Fruit fly (Drosophila melanogaster) whole organism, prepupa: ENCODE measurements around the gene ppl.

Experiments
- CG10631 ChIP-seq: fragments of 200-800 bp; sonication (Bioruptor generic); optimal IDR thresholded peaks from 2 replicates; lab custom pipeline; 2016; ENCODE audit warnings: missing biosample characterization, missing genetic modification characterization
- CG10669 ChIP-seq: fragments of 200-800 bp; sonication (Bioruptor generic); optimal IDR thresholded peaks from 3 replicates; lab custom pipeline; 2018; ENCODE audit warnings: missing biosample characterization, mild to moderate bottlenecking, missing genetic modification characterization, moderate library complexity
- CG11762 ChIP-seq: fragments of 200-800 bp; sonication (Bioruptor generic); optimal IDR thresholded peaks from 3 replicates; lab custom pipeline; 2016; ENCODE audit warnings: missing biosample characterization, missing genetic modification characterization; ENCODE audit not compliant: insufficient read depth
- CG11902 ChIP-seq: fragments of 200-800 bp; sonication (Bioruptor generic); optimal IDR thresholded peaks from 3 replicates; lab custom pipeline; 2016; ENCODE audit warnings: missing biosample characterization, missing genetic modification characterization
- CG15336 ChIP-seq: fragments of 200-800 bp; sonication (Bioruptor generic); IDR thresholded peaks from 2 replicates; pipeline ENCODE4 v1.3.6; 2022; ENCODE audit warnings: missing biosample characterization, missing genetic modification characterization
- CG3032 ChIP-seq: fragments of 200-800 bp; optimal IDR thresholded peaks from 2 replicates; lab custom pipeline; 2019; ENCODE audit warnings: missing biosample characterization, mild to moderate bottlenecking, missing genetic modification characterization, moderate library complexity
- CG31627 ChIP-seq: fragments of 200-800 bp; sonication (Bioruptor generic); optimal IDR thresholded peaks from 3 replicates; lab custom pipeline; 2016; ENCODE audit warnings: missing biosample characterization, missing genetic modification characterization
- CG32006 ChIP-seq: fragments of 200-800 bp; sonication (Bioruptor generic); optimal IDR thresholded peaks from 3 replicates; lab custom pipeline; 2017; ENCODE audit warnings: missing biosample characterization, mild to moderate bottlenecking, missing genetic modification characterization
- CG3919 ChIP-seq: fragments of 200-800 bp; sonication (Bioruptor generic); optimal IDR thresholded peaks from 3 replicates; lab custom pipeline; 2016; ENCODE audit warnings: missing biosample characterization, missing genetic modification characterization
- CG4318 ChIP-seq: fragments of 200-800 bp; sonication (Bioruptor generic); optimal IDR thresholded peaks from 3 replicates; lab custom pipeline; 2017; ENCODE audit warnings: missing biosample characterization, mild to moderate bottlenecking, missing genetic modification characterization
- CG6163 ChIP-seq: fragments of 200-800 bp; sonication (Bioruptor generic); IDR thresholded peaks from 3 replicates; pipeline ENCODE4 v1.3.6; 2022; ENCODE audit warnings: missing biosample characterization, missing genetic modification characterization
- CG6276 ChIP-seq: fragments of 200-800 bp; sonication (Bioruptor generic); optimal IDR thresholded peaks from 2 replicates; lab custom pipeline; 2017; ENCODE audit warnings: missing biosample characterization, mild to moderate bottlenecking, missing genetic modification characterization
- CG8119 ChIP-seq: fragments of 200-800 bp; sonication (Bioruptor generic); IDR thresholded peaks from 3 replicates; pipeline ENCODE4 v1.3.6; 2022; ENCODE audit warnings: missing biosample characterization, missing genetic modification characterization
- Eip75B ChIP-seq: fragments of 200-800 bp; sonication (Bioruptor generic); optimal IDR thresholded peaks from 3 replicates; lab custom pipeline; 2016; ENCODE audit warnings: missing biosample characterization, missing genetic modification characterization
- Eip78C ChIP-seq: fragments of 200-800 bp; sonication (Bioruptor generic); peaks from one replicate; lab custom pipeline; 2016; ENCODE audit warnings: missing biosample characterization, missing genetic modification characterization
- Eip93F ChIP-seq: fragments of 200-800 bp; sonication (Bioruptor generic); optimal IDR thresholded peaks from 2 replicates; lab custom pipeline; 2016; ENCODE audit warnings: missing biosample characterization, mild to moderate bottlenecking, missing genetic modification characterization
- Ets21C ChIP-seq: fragments of 200-800 bp; sonication (Bioruptor generic); optimal IDR thresholded peaks from 3 replicates; lab custom pipeline; 2016; ENCODE audit warnings: missing biosample characterization, missing genetic modification characterization
- Ets96B ChIP-seq: fragments of 200-800 bp; optimal IDR thresholded peaks from 2 replicates; lab custom pipeline; 2019; ENCODE audit warnings: missing biosample characterization, mild to moderate bottlenecking, missing genetic modification characterization, moderate library complexity
- Gug ChIP-seq: fragments of 200-800 bp; sonication (Bioruptor generic); IDR thresholded peaks from 2 replicates; pipeline ENCODE4 v1.3.6; 2022; ENCODE audit warnings: missing biosample characterization, missing genetic modification characterization
- Hr4 ChIP-seq: fragments of 200-800 bp; sonication (Bioruptor generic); optimal IDR thresholded peaks from 3 replicates; lab custom pipeline; 2016; ENCODE audit warnings: missing biosample characterization, missing genetic modification characterization
- Lpt ChIP-seq: fragments of 200-800 bp; sonication (Bioruptor generic); optimal IDR thresholded peaks from 3 replicates; lab custom pipeline; 2016; ENCODE audit warnings: missing biosample characterization, missing genetic modification characterization
- Sox14 ChIP-seq: fragments of 200-800 bp; sonication (Bioruptor generic); optimal IDR thresholded peaks from 3 replicates; lab custom pipeline; 2016; ENCODE audit warnings: missing biosample characterization, missing genetic modification characterization
- Sox15 ChIP-seq: fragments of 200-800 bp; sonication (Bioruptor generic); optimal IDR thresholded peaks from 3 replicates; lab custom pipeline; 2016; ENCODE audit warnings: missing biosample characterization, missing genetic modification characterization
- achi ChIP-seq: fragments of 200-800 bp; sonication (Bioruptor generic); optimal IDR thresholded peaks from 3 replicates; lab custom pipeline; 2016; ENCODE audit warnings: missing biosample characterization, missing genetic modification characterization
- acj6 ChIP-seq: fragments of 200-800 bp; sonication (Bioruptor generic); optimal IDR thresholded peaks from 3 replicates; lab custom pipeline; 2016; ENCODE audit warnings: missing biosample characterization, missing genetic modification characterization
- cyc ChIP-seq: fragments of 200-800 bp; sonication (Bioruptor generic); optimal IDR thresholded peaks from 3 replicates; lab custom pipeline; 2016; ENCODE audit warnings: missing biosample characterization, missing genetic modification characterization
- dac ChIP-seq: fragments of 200-800 bp; sonication (Bioruptor generic); optimal IDR thresholded peaks from 2 replicates; lab custom pipeline; 2017; ENCODE audit warnings: missing biosample characterization, mild to moderate bottlenecking, missing genetic modification characterization
- dsx ChIP-seq: fragments of 200-800 bp; optimal IDR thresholded peaks from 3 replicates; lab custom pipeline; 2019; ENCODE audit warnings: missing biosample characterization, mild to moderate bottlenecking, missing genetic modification characterization, moderate library complexity; ENCODE audit not compliant: poor library complexity, severe bottlenecking
- fd85E ChIP-seq: fragments of 200-800 bp; sonication (Bioruptor generic); optimal IDR thresholded peaks from 3 replicates; lab custom pipeline; 2016; ENCODE audit warnings: missing biosample characterization, missing genetic modification characterization
- fkh ChIP-seq: fragments of 200-800 bp; sonication (Bioruptor generic); optimal IDR thresholded peaks from 3 replicates; lab custom pipeline; 2017; ENCODE audit warnings: missing biosample characterization, mild to moderate bottlenecking, missing genetic modification characterization, moderate library complexity
- net ChIP-seq: fragments of 200-800 bp; sonication (Bioruptor generic); optimal IDR thresholded peaks from 3 replicates; lab custom pipeline; 2016; ENCODE audit warnings: missing biosample characterization, missing genetic modification characterization
- pdm3 ChIP-seq: fragments of 200-800 bp; sonication (Bioruptor generic); optimal IDR thresholded peaks from 3 replicates; lab custom pipeline; 2016; ENCODE audit warnings: missing biosample characterization, missing genetic modification characterization
- ss ChIP-seq, 2 experiments: fragments of 200-800 bp; sonication (Bioruptor generic); optimal IDR thresholded peaks; 2 replicates in 1 of 2; 3 replicates in 1 of 2; lab custom pipeline; 2017 to 2018; ENCODE audit warnings: mild to moderate bottlenecking in 2 of 2, missing biosample characterization in 2 of 2, missing genetic modification characterization in 2 of 2, moderate library complexity in 1 of 2
- svp ChIP-seq: fragments of 200-800 bp; sonication (Bioruptor generic); peaks from one replicate; lab custom pipeline; 2016; ENCODE audit warnings: missing biosample characterization, missing genetic modification characterization
- topi ChIP-seq: fragments of 200-800 bp; sonication (Bioruptor generic); optimal IDR thresholded peaks from 3 replicates; lab custom pipeline; 2016; ENCODE audit warnings: missing biosample characterization, missing genetic modification characterization

ppl gene

dm6 chr3L:21243417-21243816 lies 37.9 kb downstream of the ppl start (continued):
- no peak for TF ChIP-seq Sox14 (GFP tag; lab: Kevin White, UChicago)
- TF ChIP-seq CG8119 = peak; percentile 23; the same call in 1 of the 3 replicates
- TF ChIP-seq Ets96B (tag; lab: Kevin White, UChicago) = peak; percentile 63
- TF ChIP-seq pdm3 (GFP tag; lab: Kevin White, UChicago) = no peak
- TF ChIP-seq dsx (GFP tag; lab: Kevin White, UChicago) = no peak
- TF ChIP-seq fkh (GFP tag; lab: Kevin White, UChicago) = no peak
- TF ChIP-seq CG3919 (GFP tag; lab: Kevin White, UChicago) = no peak
- TF ChIP-seq CG3032 (tag; lab: Kevin White, UChicago) = peak; percentile 55
- no peak for TF ChIP-seq dac (GFP tag; lab: Kevin White, UChicago)
- no peak for TF ChIP-seq Ets21C (GFP tag; lab: Kevin White, UChicago)
- TF ChIP-seq net = no peak
- peak; percentile 33 for TF ChIP-seq Eip75B
- TF ChIP-seq cyc (GFP tag; lab: Kevin White, UChicago) = no peak
- no peak for TF ChIP-seq fd85E
- TF ChIP-seq CG10631 (GFP tag; lab: Kevin White, UChicago) = peak; percentile 16
- TF ChIP-seq CG32006 (GFP tag; lab: Kevin White, UChicago) = peak; percentile 45
- peak; percentile 2 for TF ChIP-seq CG6276 (GFP tag; lab: Kevin White, UChicago)
- 0 out of 2 replicates have a peak, but pooled peaks have one; percentile 27 for TF ChIP-seq CG15336 (GFP tag; lab: Robert Waterston, UW)
- TF ChIP-seq Sox15 (GFP tag; lab: Kevin White, UChicago) = no peak
- no peak for TF ChIP-seq topi (GFP tag; lab: Kevin White, UChicago)

dm6 chr3L:21242958-21243357 lies 38.3 kb downstream of the ppl start:
- TF ChIP-seq CG11762 (GFP tag; lab: Kevin White, UChicago) (no peak), Ets21C (GFP tag; lab: Kevin White, UChicago) (no peak), Lpt (GFP tag; lab: Kevin White, UChicago) (no peak), CG10669 (GFP tag; lab: Kevin White, UChicago) (no peak), pdm3 (GFP tag; lab: Kevin White, UChicago) (no peak), CG11902 (no peak), CG32006 (GFP tag; lab: Kevin White, UChicago) (no peak), Eip93F (GFP tag; lab: Kevin White, UChicago) (no peak), achi (GFP tag; lab: Kevin White, UChicago) (no peak), acj6 (GFP tag; lab: Kevin White, UChicago) (no peak), cyc (GFP tag; lab: Kevin White, UChicago) (no peak), Gug (no peak), CG10631 (GFP tag; lab: Kevin White, UChicago) (no peak), Ets96B (tag; lab: Kevin White, UChicago) (no peak), CG6163 (GFP tag; lab: Robert Waterston, UW) (no peak), ss (GFP tag; optimal IDR thresholded peaks at IDR 0.05; lab: Kevin White, UChicago) (no peak), Hr4 (no peak), fd85E (no peak)

- TF ChIP-seq fkh (GFP tag; lab: Kevin White, UChicago) = peak; percentile 52
- peak; percentile 26 for TF ChIP-seq CG32006 (GFP tag; lab: Kevin White, UChicago)
- no peak for TF ChIP-seq CG4318 (GFP tag; lab: Kevin White, UChicago)
- no peak for TF ChIP-seq Sox14 (GFP tag; lab: Kevin White, UChicago)
- TF ChIP-seq CG15336 (GFP tag; lab: Robert Waterston, UW) = 0 out of 2 replicates have a peak, but pooled peaks have one; percentile 36
- TF ChIP-seq CG31627 (GFP tag; lab: Kevin White, UChicago) = no peak
- TF ChIP-seq CG6163 (GFP tag; lab: Robert Waterston, UW) = 0 out of 3 replicates have a peak, but pooled peaks have one; percentile 10
- TF ChIP-seq Ets96B (tag; lab: Kevin White, UChicago) = no peak
- TF ChIP-seq Eip78C (GFP tag; lab: Kevin White, UChicago) = peak; percentile 64
- no peak for TF ChIP-seq dac (GFP tag; lab: Kevin White, UChicago)
- TF ChIP-seq svp (GFP tag; lab: Kevin White, UChicago) = peak; percentile 66
Observed at dm6 chr3L:21241447-21241983, 39.8 kb downstream of the ppl start.
